Fruit fly (Drosophila melanogaster): Measurements from ENCODE around the gene CG46394.

DNA sequence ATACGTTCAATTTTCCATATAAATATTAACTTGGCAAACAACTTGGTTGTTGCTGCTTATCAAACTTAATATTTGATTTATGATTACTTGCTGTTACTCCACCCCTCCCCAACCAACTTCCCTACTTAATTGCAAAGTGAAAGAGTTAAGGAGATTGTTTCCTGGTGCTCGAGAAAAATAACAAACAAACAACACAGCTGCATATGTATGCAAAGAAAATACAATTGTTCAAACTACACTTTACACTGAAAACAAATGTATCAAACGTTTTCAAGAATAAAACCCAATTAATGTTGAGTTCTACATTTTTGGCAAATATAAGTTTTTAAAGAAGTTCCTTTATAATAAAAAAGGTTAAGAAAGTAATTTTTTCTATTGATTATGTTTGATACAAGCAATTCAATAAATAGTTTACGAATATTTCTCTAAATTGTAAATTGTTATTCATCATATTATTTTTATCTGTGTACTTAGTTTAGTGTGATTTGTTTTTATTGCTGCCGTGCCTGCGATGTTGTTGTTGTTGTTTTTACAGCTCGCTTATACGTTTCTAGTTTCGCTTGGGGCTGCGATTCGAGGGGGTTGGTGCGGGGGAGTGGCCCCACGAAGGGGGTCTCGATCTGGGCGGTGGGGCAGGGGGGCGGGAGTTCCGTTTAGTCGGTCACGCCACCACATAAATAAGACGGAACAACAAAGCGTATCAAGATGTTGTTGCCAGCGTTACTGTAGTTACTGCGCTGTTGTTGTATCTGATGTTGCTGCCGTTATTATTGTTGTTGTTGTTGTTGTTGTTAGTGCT is 44.3 kb upstream of the CG46394 start:
- TF ChIP-seq CTCF (optimal IDR thresholded peaks at IDR 0.05) (no peak), CG8478 (optimal IDR thresholded peaks at IDR 0.05) (no peak)

All from S2 (cell line).